Worm (Caenorhabditis elegans): ENCODE results near the gene T13F2.6.

The T13F2.6 gene

ce11 chrIV:9742883-9743282 lies 35.2 kb upstream of the T13F2.6 start, which contains the start of gene C28D4.7:
Gene C28D4.7 (minus strand): TSS chrIV:9743147.
- TF ChIP-seq mef-2 (tag; optimal IDR thresholded peaks at IDR 0.05) (no peak), xbp-1 (tag; optimal IDR thresholded peaks at IDR 0.05) (no peak), swsn-7 (tag; optimal IDR thresholded peaks at IDR 0.05) (no peak), mep-1 (tag; optimal IDR thresholded peaks at IDR 0.05) (no peak), ces-1 (GFP tag; optimal IDR thresholded peaks at IDR 0.05) (no peak), lsy-2 (tag; optimal IDR thresholded peaks at IDR 0.05) (no peak), mab-9 (GFP tag; IDR thresholded peaks at IDR 0.05) (no peak), lin-15B (tag; optimal IDR thresholded peaks at IDR 0.05) (no peak), efl-3 (GFP tag; optimal IDR thresholded peaks at IDR 0.05) (no peak), ceh-90 (tag; optimal IDR thresholded peaks at IDR 0.05) (no peak), alr-1 (tag; optimal IDR thresholded peaks at IDR 0.05; ENCODE audit: borderline replicate concordance) (no peak), egl-27 (tag; optimal IDR thresholded peaks at IDR 0.05) (no peak), pqm-1 (tag; optimal IDR thresholded peaks at IDR 0.05) (no peak), dsc-1 (tag; optimal IDR thresholded peaks at IDR 0.05) (no peak)

ce11 chrIV:9744905-9745304 lies 33.2 kb upstream of the T13F2.6 start, which contains the start of gene C28D4.4:
Gene C28D4.4 (minus strand): TSS chrIV:9745005.
- TF ChIP-seq nhr-85 (tag): no peak
- TF ChIP-seq ets-5 (GFP tag; IDR thresholded peaks at IDR 0.05): no peak
- TF ChIP-seq aly-2 (tag; optimal IDR thresholded peaks at IDR 0.05): no peak
- TF ChIP-seq irx-1 (tag; optimal IDR thresholded peaks at IDR 0.05): no peak
- no peak for TF ChIP-seq unc-98 (GFP tag; IDR thresholded peaks at IDR 0.05)
- TF ChIP-seq snu-23 (GFP tag; optimal IDR thresholded peaks at IDR 0.05): no peak
- TF ChIP-seq dpl-1 (GFP tag; optimal IDR thresholded peaks at IDR 0.05): no peak
- TF ChIP-seq zip-4 (GFP tag; optimal IDR thresholded peaks at IDR 0.05): no peak
- TF ChIP-seq pax-3 (tag; optimal IDR thresholded peaks at IDR 0.05): no peak
- TF ChIP-seq alr-1 (tag; optimal IDR thresholded peaks at IDR 0.05; ENCODE audit: borderline replicate concordance): no peak
- TF ChIP-seq lir-3 (tag; optimal IDR thresholded peaks at IDR 0.05; ENCODE audit: poor library complexity): no peak

- TF ChIP-seq mep-1 (tag; optimal IDR thresholded peaks at IDR 0.05): no peak
- TF ChIP-seq hlh-17 (GFP tag; optimal IDR thresholded peaks at IDR 0.05; ENCODE audit: borderline replicate concordance): no peak
- no peak for TF ChIP-seq sptf-1 (tag; optimal IDR thresholded peaks at IDR 0.05)
- TF ChIP-seq isw-1 (GFP tag; IDR thresholded peaks at IDR 0.05): no peak
- TF ChIP-seq nhr-84 (tag; optimal IDR thresholded peaks at IDR 0.05): no peak
- no peak for TF ChIP-seq vab-15 (tag; optimal IDR thresholded peaks at IDR 0.05)
- TF ChIP-seq mef-2 (tag; optimal IDR thresholded peaks at IDR 0.05): no peak
- TF ChIP-seq lin-39 (tag; optimal IDR thresholded peaks at IDR 0.05): no peak
Observed at ce11 chrIV:9746762-9747161, 31.4 kb upstream of the T13F2.6 start, which contains the start of gene C28D4.5. Gene C28D4.5 (minus strand): TSS chrIV:9746862.

ce11 chrIV:9748342-9748741 lies 29.8 kb upstream of the T13F2.6 start, which contains the start of gene C28D4.8:
Gene C28D4.8 (minus strand): TSS chrIV:9748442.
- no peak for TF ChIP-seq efl-3 (GFP tag; optimal IDR thresholded peaks at IDR 0.05)
- no peak for TF ChIP-seq ceh-82 (tag; optimal IDR thresholded peaks at IDR 0.05)
- no peak for TF ChIP-seq lin-13 (GFP tag; optimal IDR thresholded peaks at IDR 0.05)
- TF ChIP-seq hlh-17 (GFP tag; optimal IDR thresholded peaks at IDR 0.05; ENCODE audit: borderline replicate concordance): no peak
- TF ChIP-seq ztf-11 (tag; optimal IDR thresholded peaks at IDR 0.05): no peak
- no peak for TF ChIP-seq tlp-1 (tag; optimal IDR thresholded peaks at IDR 0.05)
- TF ChIP-seq nhr-20 (tag; optimal IDR thresholded peaks at IDR 0.05): no peak
- no peak for TF ChIP-seq dsc-1 (tag; optimal IDR thresholded peaks at IDR 0.05)
- no peak for TF ChIP-seq lin-39 (tag; optimal IDR thresholded peaks at IDR 0.05)
- no peak for TF ChIP-seq pqm-1 (tag; optimal IDR thresholded peaks at IDR 0.05)
- TF ChIP-seq nhr-237 (tag; optimal IDR thresholded peaks at IDR 0.05): no peak
- TF ChIP-seq sup-37 (GFP tag; optimal IDR thresholded peaks at IDR 0.05): no peak
